Fruit fly (Drosophila melanogaster): ENCODE measurements around the gene Osi19.

Gene Osi19

dm6 chr3R:6311641-6312259 is 23.4 kb upstream of the Osi19 start, which contains the start of gene Osi17:
Gene Osi17 (plus strand): TSS chr3R:6311772.
- TF ChIP-seq CG8478 (optimal IDR thresholded peaks at IDR 0.05) (no peak), psq (optimal IDR thresholded peaks at IDR 0.05) (no peak), usp (GFP tag; optimal IDR thresholded peaks at IDR 0.05) (no peak), Dll (optimal IDR thresholded peaks at IDR 0.05) (no peak), pan (optimal IDR thresholded peaks at IDR 0.05) (no peak), EcR (GFP tag; optimal IDR thresholded peaks at IDR 0.05) (no peak)

- no peak for TF ChIP-seq EcR (GFP tag; optimal IDR thresholded peaks at IDR 0.05)
- TF ChIP-seq usp (GFP tag; optimal IDR thresholded peaks at IDR 0.05): no peak
- no peak for TF ChIP-seq CG8478 (optimal IDR thresholded peaks at IDR 0.05)
- TF ChIP-seq psq (optimal IDR thresholded peaks at IDR 0.05): no peak
- no peak for TF ChIP-seq pan (optimal IDR thresholded peaks at IDR 0.05)
- no peak for TF ChIP-seq Dll (optimal IDR thresholded peaks at IDR 0.05)
Observed at dm6 chr3R:6315078-6315477, 20.1 kb upstream of the Osi19 start.

dm6 chr3R:6329774-6330298 is 5.3 kb upstream of the Osi19 start, which contains the start of gene Osi18:
Gene Osi18 (plus strand): TSS chr3R:6330248.
- TF ChIP-seq CG8478 (optimal IDR thresholded peaks at IDR 0.05) (no peak), usp (GFP tag; optimal IDR thresholded peaks at IDR 0.05) (no peak), EcR (GFP tag; optimal IDR thresholded peaks at IDR 0.05) (no peak), Dll (optimal IDR thresholded peaks at IDR 0.05) (no peak), pan (optimal IDR thresholded peaks at IDR 0.05) (no peak), psq (optimal IDR thresholded peaks at IDR 0.05) (no peak)

dm6 chr3R:6337397-6337796 is 2.2 kb downstream of the Osi19 start:
- no peak for TF ChIP-seq EcR (GFP tag; optimal IDR thresholded peaks at IDR 0.05)
- TF ChIP-seq usp (GFP tag; optimal IDR thresholded peaks at IDR 0.05): no peak
- no peak for TF ChIP-seq CG8478 (optimal IDR thresholded peaks at IDR 0.05)
- TF ChIP-seq pan (optimal IDR thresholded peaks at IDR 0.05): no peak
- TF ChIP-seq psq (optimal IDR thresholded peaks at IDR 0.05): no peak
- TF ChIP-seq Dll (optimal IDR thresholded peaks at IDR 0.05): no peak

- no peak for TF ChIP-seq CG8478 (optimal IDR thresholded peaks at IDR 0.05)
- no peak for TF ChIP-seq Dll (optimal IDR thresholded peaks at IDR 0.05)
- TF ChIP-seq psq (optimal IDR thresholded peaks at IDR 0.05): no peak
- no peak for TF ChIP-seq usp (GFP tag; optimal IDR thresholded peaks at IDR 0.05)
- no peak for TF ChIP-seq EcR (GFP tag; optimal IDR thresholded peaks at IDR 0.05)
- no peak for TF ChIP-seq pan (optimal IDR thresholded peaks at IDR 0.05)
Observed at dm6 chr3R:6339795-6340194, 4.6 kb downstream of the Osi19 start, which contains the start of gene Osi20. Gene Osi20 (plus strand): TSS chr3R:6340095.

- TF ChIP-seq Dll (optimal IDR thresholded peaks at IDR 0.05) (no peak), EcR (GFP tag; optimal IDR thresholded peaks at IDR 0.05) (no peak), usp (GFP tag; optimal IDR thresholded peaks at IDR 0.05) (no peak), psq (optimal IDR thresholded peaks at IDR 0.05) (no peak), CG8478 (optimal IDR thresholded peaks at IDR 0.05) (no peak), pan (optimal IDR thresholded peaks at IDR 0.05) (no peak)
Observed at dm6 chr3R:6341668-6342067, 6.5 kb downstream of the Osi19 start, which contains the start of gene CG17917. Gene CG17917 (plus strand): TSS chr3R:6341968.

dm6 chr3R:6342702-6343101 is 7.5 kb downstream of the Osi19 start, which contains the start of gene CG10298:
Gene CG10298 (plus strand): TSS chr3R:6343002.
- no peak for TF ChIP-seq pan (optimal IDR thresholded peaks at IDR 0.05)
- TF ChIP-seq CG8478 (optimal IDR thresholded peaks at IDR 0.05): no peak
- TF ChIP-seq EcR (GFP tag; optimal IDR thresholded peaks at IDR 0.05): no peak
- no peak for TF ChIP-seq psq (optimal IDR thresholded peaks at IDR 0.05)
- TF ChIP-seq usp (GFP tag; optimal IDR thresholded peaks at IDR 0.05): no peak
- TF ChIP-seq Dll (optimal IDR thresholded peaks at IDR 0.05): no peak

- no peak for TF ChIP-seq Dll (optimal IDR thresholded peaks at IDR 0.05)
- TF ChIP-seq usp (GFP tag; optimal IDR thresholded peaks at IDR 0.05): no peak
- TF ChIP-seq EcR (GFP tag; optimal IDR thresholded peaks at IDR 0.05): no peak
- TF ChIP-seq CG8478 (optimal IDR thresholded peaks at IDR 0.05): no peak
- TF ChIP-seq psq (optimal IDR thresholded peaks at IDR 0.05): no peak
- TF ChIP-seq pan (optimal IDR thresholded peaks at IDR 0.05): no peak
Observed at dm6 chr3R:6343396-6344239, 8.5 kb downstream of the Osi19 start, which contains the start of gene CG17919. Gene CG17919 (plus strand): TSS chr3R:6344029.

- TF ChIP-seq pan (optimal IDR thresholded peaks at IDR 0.05): no peak
Observed at dm6 chr3R:6345814-6346213, 10.7 kb downstream of the Osi19 start, which contains the start of the genes SmD2 and CG18048. Gene SmD2 (minus strand): TSS chr3R:6345911. Gene CG18048 (plus strand): TSS chr3R:6346111.

dm6 chr3R:6348943-6349342 is 13.8 kb downstream of the Osi19 start, which contains the start of gene Hr83:
Gene Hr83 (plus strand): TSS chr3R:6349243.
- no peak for TF ChIP-seq Dll (optimal IDR thresholded peaks at IDR 0.05)
- TF ChIP-seq usp (GFP tag; optimal IDR thresholded peaks at IDR 0.05): no peak
- no peak for TF ChIP-seq psq (optimal IDR thresholded peaks at IDR 0.05)
- TF ChIP-seq EcR (GFP tag; optimal IDR thresholded peaks at IDR 0.05): no peak
- TF ChIP-seq CG8478 (optimal IDR thresholded peaks at IDR 0.05): no peak
- TF ChIP-seq pan (optimal IDR thresholded peaks at IDR 0.05): no peak

- TF ChIP-seq CG8478 (optimal IDR thresholded peaks at IDR 0.05) (no peak), usp (GFP tag; optimal IDR thresholded peaks at IDR 0.05) (no peak), pan (optimal IDR thresholded peaks at IDR 0.05) (no peak), psq (optimal IDR thresholded peaks at IDR 0.05) (no peak), EcR (GFP tag; optimal IDR thresholded peaks at IDR 0.05) (no peak), Dll (optimal IDR thresholded peaks at IDR 0.05) (no peak)
Observed at dm6 chr3R:6350755-6351154, 15.6 kb downstream of the Osi19 start, which contains the start of gene Pak. Gene Pak (plus strand): TSS chr3R:6350896.
